Worm (Caenorhabditis elegans): Measurements from ENCODE around the gene ubc-22.

The ubc-22 gene

ce11 chrX:8869112-8869675 is at the start of gene ubc-22, which contains the start of gene ubc-21:
TSS of gene ubc-22 (minus strand) at chrX:8869162.
TSS of gene ubc-21 (plus strand) at chrX:8869625.
- TF ChIP-seq ztf-29 (GFP tag; IDR thresholded peaks at IDR 0.05) (no peak), tab-1 (GFP tag; IDR thresholded peaks at IDR 0.05) (no peak), cog-1 (tag; optimal IDR thresholded peaks at IDR 0.05) (no peak), ref-1 (GFP tag; conservative IDR thresholded peaks at IDR 0.05) (no peak), flt-1 (GFP tag; IDR thresholded peaks at IDR 0.05) (no peak), med-1 (GFP tag; optimal IDR thresholded peaks at IDR 0.05; ENCODE audit: insufficient read depth) (no peak), klf-2 (GFP tag; conservative IDR thresholded peaks at IDR 0.05) (no peak), ztf-23 (GFP tag; IDR thresholded peaks at IDR 0.05) (no peak), T22C8.4 (GFP tag; IDR thresholded peaks at IDR 0.05) (no peak)

DNA sequence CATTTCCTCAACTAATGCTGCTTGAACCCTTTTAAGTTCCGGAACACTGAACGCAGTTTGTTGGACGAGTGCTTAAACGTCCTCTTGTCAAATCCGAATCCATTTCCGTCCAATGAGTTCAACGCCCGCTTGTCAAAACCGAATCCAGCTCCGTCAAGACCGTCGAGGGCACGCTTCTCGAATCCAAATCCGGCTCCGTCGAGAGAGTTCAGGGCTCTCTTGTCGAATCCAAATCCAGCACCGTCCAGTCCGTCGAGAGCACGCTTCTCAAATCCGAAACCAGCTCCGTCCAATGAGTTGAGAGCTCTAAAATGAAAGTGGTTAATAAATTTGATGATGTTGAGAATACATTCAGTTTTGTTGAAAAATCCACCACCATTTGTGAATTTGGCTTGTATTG is 48.8 kb upstream of the ubc-22 start:
- TF ChIP-seq ztf-23 (GFP tag; IDR thresholded peaks at IDR 0.05): no peak
- no peak for TF ChIP-seq klf-2 (GFP tag; conservative IDR thresholded peaks at IDR 0.05)
- no peak for TF ChIP-seq med-1 (GFP tag; optimal IDR thresholded peaks at IDR 0.05; ENCODE audit: insufficient read depth)
- no peak for TF ChIP-seq cog-1 (tag; optimal IDR thresholded peaks at IDR 0.05)
- TF ChIP-seq ref-1 (GFP tag; conservative IDR thresholded peaks at IDR 0.05): no peak
- no peak for TF ChIP-seq ztf-29 (GFP tag; IDR thresholded peaks at IDR 0.05)
- TF ChIP-seq flt-1 (GFP tag; IDR thresholded peaks at IDR 0.05): no peak
- TF ChIP-seq T22C8.4 (GFP tag; IDR thresholded peaks at IDR 0.05): no peak
- TF ChIP-seq tab-1 (GFP tag; IDR thresholded peaks at IDR 0.05): no peak

DNA sequence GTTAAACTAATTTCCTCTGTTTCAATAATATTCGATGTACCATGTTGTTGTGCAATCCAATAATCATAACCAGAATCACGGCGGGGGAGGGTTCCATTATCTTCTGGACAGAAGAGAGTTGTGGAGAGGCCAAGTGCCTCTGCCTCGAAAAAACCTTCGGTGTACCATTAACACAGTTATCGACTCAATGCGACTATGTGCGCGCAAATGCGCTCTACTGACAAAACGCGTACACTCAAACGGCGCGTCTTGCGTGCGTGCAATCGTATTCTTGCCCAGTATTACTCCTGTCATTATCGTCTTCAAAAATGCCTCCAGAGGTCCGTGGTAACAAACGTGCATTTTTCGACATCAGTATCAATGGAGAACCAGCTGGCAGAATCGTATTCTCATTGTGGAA is 42.1 kb upstream of the ubc-22 start, which contains the start of gene cyn-8:
Gene cyn-8 (plus strand): TSS at position 217 of the 400 bp plus-strand sequence.
- TF ChIP-seq ref-1 (GFP tag; conservative IDR thresholded peaks at IDR 0.05) (no peak), klf-2 (GFP tag; conservative IDR thresholded peaks at IDR 0.05) (no peak), tab-1 (GFP tag; IDR thresholded peaks at IDR 0.05) (0 out of 2 replicates have a peak, but pooled peaks have one; percentile 32), flt-1 (GFP tag; IDR thresholded peaks at IDR 0.05) (no peak), med-1 (GFP tag; optimal IDR thresholded peaks at IDR 0.05; ENCODE audit: insufficient read depth) (no peak)

DNA sequence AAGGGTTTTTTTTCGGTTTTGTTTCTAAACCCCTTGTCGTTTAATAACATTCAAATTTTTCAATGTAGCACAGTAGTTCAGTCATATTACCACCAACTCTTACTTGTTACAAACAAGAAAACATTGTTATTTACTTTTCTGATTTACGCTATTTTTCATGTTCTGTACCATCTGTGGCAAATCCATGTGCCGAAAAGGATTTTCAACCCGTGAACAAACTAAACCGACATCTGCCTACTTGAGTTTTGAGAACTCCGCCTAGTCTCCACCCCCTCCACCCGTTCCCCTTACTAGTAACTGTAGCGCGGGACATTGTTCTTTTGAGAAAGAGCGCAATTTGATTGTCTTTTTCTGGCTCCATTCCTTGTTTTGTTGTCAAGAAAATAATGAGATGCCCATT is 36.1 kb upstream of the ubc-22 start, which contains the start of gene ensh-1:
Gene ensh-1 (plus strand): TSS at position 301 of the 400 bp plus-strand sequence.
- TF ChIP-seq med-1 (GFP tag; optimal IDR thresholded peaks at IDR 0.05; ENCODE audit: insufficient read depth) (no peak), ref-1 (GFP tag; conservative IDR thresholded peaks at IDR 0.05) (no peak), ztf-29 (GFP tag; IDR thresholded peaks at IDR 0.05) (no peak), ztf-23 (GFP tag; IDR thresholded peaks at IDR 0.05) (no peak), klf-2 (GFP tag; conservative IDR thresholded peaks at IDR 0.05) (no peak), T22C8.4 (GFP tag; IDR thresholded peaks at IDR 0.05) (no peak), tab-1 (GFP tag; IDR thresholded peaks at IDR 0.05) (no peak)

DNA sequence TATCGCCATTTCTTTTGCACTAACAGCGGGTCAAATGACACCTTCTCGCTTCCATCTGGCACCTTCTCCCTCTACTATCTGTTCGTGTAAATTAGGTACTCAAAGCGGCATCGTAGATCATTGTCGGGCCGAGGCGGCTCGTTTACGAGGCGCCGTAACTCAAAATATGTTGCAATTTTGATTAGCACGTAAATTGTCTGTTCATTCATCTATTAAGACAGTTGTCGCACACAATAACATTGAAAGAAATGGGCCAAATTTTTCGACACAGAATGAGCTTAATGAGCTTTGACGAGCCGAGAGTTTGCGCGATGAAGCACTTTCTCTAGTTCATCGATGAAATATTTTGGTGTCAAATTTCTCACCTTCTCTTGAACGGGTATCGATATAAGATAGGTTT is 34.0 kb upstream of the ubc-22 start:
- TF ChIP-seq klf-2 (GFP tag; conservative IDR thresholded peaks at IDR 0.05) (no peak), cog-1 (tag; optimal IDR thresholded peaks at IDR 0.05) (no peak), ztf-29 (GFP tag; IDR thresholded peaks at IDR 0.05) (no peak), ztf-23 (GFP tag; IDR thresholded peaks at IDR 0.05) (no peak), med-1 (GFP tag; optimal IDR thresholded peaks at IDR 0.05; ENCODE audit: insufficient read depth) (no peak), ref-1 (GFP tag; conservative IDR thresholded peaks at IDR 0.05) (no peak), flt-1 (GFP tag; IDR thresholded peaks at IDR 0.05) (no peak), tab-1 (GFP tag; IDR thresholded peaks at IDR 0.05) (no peak), T22C8.4 (GFP tag; IDR thresholded peaks at IDR 0.05) (no peak)

ce11 chrX:8892808-8893207 is 23.8 kb upstream of the ubc-22 start, which contains the start of gene C13E3.1:
TSS of gene C13E3.1 (plus strand) at chrX:8893108.
- TF ChIP-seq tab-1 (GFP tag; IDR thresholded peaks at IDR 0.05): no peak
- TF ChIP-seq ztf-29 (GFP tag; IDR thresholded peaks at IDR 0.05): no peak
- no peak for TF ChIP-seq cog-1 (tag; optimal IDR thresholded peaks at IDR 0.05)
- no peak for TF ChIP-seq ztf-23 (GFP tag; IDR thresholded peaks at IDR 0.05)
- no peak for TF ChIP-seq flt-1 (GFP tag; IDR thresholded peaks at IDR 0.05)
- TF ChIP-seq med-1 (GFP tag; optimal IDR thresholded peaks at IDR 0.05; ENCODE audit: insufficient read depth): no peak
- no peak for TF ChIP-seq klf-2 (GFP tag; conservative IDR thresholded peaks at IDR 0.05)
- TF ChIP-seq ref-1 (GFP tag; conservative IDR thresholded peaks at IDR 0.05): no peak
- TF ChIP-seq T22C8.4 (GFP tag; IDR thresholded peaks at IDR 0.05): no peak

ce11 chrX:8891393-8891953 is 22.5 kb upstream of the ubc-22 start:
- no peak for TF ChIP-seq ref-1 (GFP tag; conservative IDR thresholded peaks at IDR 0.05)
- no peak for TF ChIP-seq tab-1 (GFP tag; IDR thresholded peaks at IDR 0.05)
- TF ChIP-seq flt-1 (GFP tag; IDR thresholded peaks at IDR 0.05): no peak
- no peak for TF ChIP-seq T22C8.4 (GFP tag; IDR thresholded peaks at IDR 0.05)
- no peak for TF ChIP-seq ztf-23 (GFP tag; IDR thresholded peaks at IDR 0.05)
- TF ChIP-seq med-1 (GFP tag; optimal IDR thresholded peaks at IDR 0.05; ENCODE audit: insufficient read depth): no peak
- no peak for TF ChIP-seq cog-1 (tag; optimal IDR thresholded peaks at IDR 0.05)
- no peak for TF ChIP-seq ztf-29 (GFP tag; IDR thresholded peaks at IDR 0.05)
- no peak for TF ChIP-seq klf-2 (GFP tag; conservative IDR thresholded peaks at IDR 0.05)

ce11 chrX:8890251-8890755 is 21.3 kb upstream of the ubc-22 start:
- no peak for TF ChIP-seq ztf-23 (GFP tag; IDR thresholded peaks at IDR 0.05)
- no peak for TF ChIP-seq ref-1 (GFP tag; conservative IDR thresholded peaks at IDR 0.05)
- TF ChIP-seq cog-1 (tag; optimal IDR thresholded peaks at IDR 0.05): no peak
- TF ChIP-seq ztf-29 (GFP tag; IDR thresholded peaks at IDR 0.05): no peak
- TF ChIP-seq T22C8.4 (GFP tag; IDR thresholded peaks at IDR 0.05): no peak
- no peak for TF ChIP-seq tab-1 (GFP tag; IDR thresholded peaks at IDR 0.05)
- TF ChIP-seq klf-2 (GFP tag; conservative IDR thresholded peaks at IDR 0.05): no peak

DNA sequence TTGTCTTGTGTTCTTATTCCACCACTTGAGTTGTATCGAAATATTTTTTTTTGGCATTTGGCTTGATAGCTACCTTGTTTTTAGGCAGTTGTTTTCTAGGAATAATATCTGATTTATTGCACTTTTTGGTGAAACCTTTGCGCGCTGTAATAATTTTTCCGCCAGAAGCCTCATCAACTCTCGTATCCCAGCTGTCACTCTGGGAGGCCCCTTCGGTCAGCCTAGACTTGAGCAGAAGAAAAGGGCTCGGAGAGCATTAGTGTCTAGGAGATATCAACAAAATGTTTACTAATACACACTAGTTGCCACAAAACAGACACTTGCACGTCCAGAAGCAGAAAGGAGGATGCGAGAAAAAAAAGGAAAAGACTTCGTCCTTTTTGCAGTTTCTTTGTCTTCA is 19.9 kb upstream of the ubc-22 start:
- TF ChIP-seq ztf-29 (GFP tag; IDR thresholded peaks at IDR 0.05) (no peak), tab-1 (GFP tag; IDR thresholded peaks at IDR 0.05) (no peak), med-1 (GFP tag; optimal IDR thresholded peaks at IDR 0.05; ENCODE audit: insufficient read depth) (no peak), T22C8.4 (GFP tag; IDR thresholded peaks at IDR 0.05) (no peak)

Data from whole organism, midembryonic.